Fruit fly (Drosophila melanogaster) whole organism, wandering third instar larva: ENCODE results near the gene TfIIEbeta.
A peak's percentile ranks its signal among the peaks of the same experiment; 100 is the strongest.

Source experiments
- Abd-B ChIP-seq: fragments of >200 bp; optimal IDR thresholded peaks from 2 replicates; lab custom pipeline; 2017; ENCODE audit warnings: missing biosample characterization, missing genetic modification characterization
- CG32264 ChIP-seq: fragments of 200-800 bp; sonication (Bioruptor generic); optimal IDR thresholded peaks from 2 replicates; lab custom pipeline; 2016; ENCODE audit warnings: missing biosample characterization, missing genetic modification characterization
- CG9705 ChIP-seq: fragments of 200-800 bp; sonication (Bioruptor generic); optimal IDR thresholded peaks from 2 replicates; lab custom pipeline; 2018; ENCODE audit warnings: missing biosample characterization, mild to moderate bottlenecking, missing genetic modification characterization
- CrebA ChIP-seq: fragments of 200-800 bp; sonication (Bioruptor generic); optimal IDR thresholded peaks from 2 replicates; lab custom pipeline; 2016; ENCODE audit warnings: missing biosample characterization, mild to moderate bottlenecking, missing genetic modification characterization, borderline replicate concordance
- Dfd ChIP-seq: fragments of >200 bp; optimal IDR thresholded peaks from 2 replicates; lab custom pipeline; 2017; ENCODE audit warnings: missing biosample characterization, missing genetic modification characterization
- Dif ChIP-seq: fragments of 200-275, 200-300 bp; sonication (Bioruptor generic); optimal IDR thresholded peaks from 2 replicates; lab custom pipeline; 2018; ENCODE audit warnings: missing biosample characterization, missing genetic modification characterization; ENCODE audit not compliant: partially characterized antibody
- GATAd ChIP-seq: sonication (Bioruptor generic); optimal IDR thresholded peaks from 2 replicates; lab custom pipeline; 2016; ENCODE audit warnings: missing biosample characterization, missing genetic modification characterization
- HLH106 ChIP-seq: fragments of 200-800 bp; optimal IDR thresholded peaks from 3 replicates; lab custom pipeline; 2019; ENCODE audit warnings: missing biosample characterization, mild to moderate bottlenecking, missing genetic modification characterization, moderate library complexity
- Hnf4 ChIP-seq: fragments of 200-800 bp; sonication (Bioruptor generic); optimal IDR thresholded peaks from 2 replicates; lab custom pipeline; 2016; ENCODE audit warnings: missing biosample characterization, mild to moderate bottlenecking, missing genetic modification characterization
- Hr78 ChIP-seq: fragments of >200 bp; optimal IDR thresholded peaks from 2 replicates; lab custom pipeline; 2017; ENCODE audit warnings: missing biosample characterization, missing genetic modification characterization
- Hr83 ChIP-seq: fragments of 200-300 bp; sonication (Bioruptor generic); optimal IDR thresholded peaks from 2 replicates; lab custom pipeline; 2016; ENCODE audit warnings: missing biosample characterization, mild to moderate bottlenecking, missing genetic modification characterization, moderate library complexity; ENCODE audit not compliant: poor library complexity, severe bottlenecking
- Jra ChIP-seq: sonication (Bioruptor generic); optimal IDR thresholded peaks from 2 replicates; lab custom pipeline; 2016; ENCODE audit warnings: missing biosample characterization, missing genetic modification characterization
- Mio ChIP-seq: sonication (Bioruptor generic); optimal IDR thresholded peaks from 2 replicates; lab custom pipeline; 2016; ENCODE audit warnings: missing biosample characterization, missing genetic modification characterization
- Myc ChIP-seq: fragments of >200 bp; optimal IDR thresholded peaks from 2 replicates; lab custom pipeline; 2017
- N ChIP-seq: fragments of >200 bp; optimal IDR thresholded peaks from 2 replicates; lab custom pipeline; 2018; ENCODE audit warnings: missing biosample characterization, missing external identifiers, missing genetic modification characterization
- OdsH ChIP-seq: fragments of 200-800 bp; sonication (Bioruptor generic); optimal IDR thresholded peaks from 2 replicates; lab custom pipeline; 2016; ENCODE audit warnings: missing biosample characterization, mild to moderate bottlenecking, missing genetic modification characterization
- Rel ChIP-seq, 2 experiments: fragments of 200-800 bp; sonication (Bioruptor generic) in 1 of 2; optimal IDR thresholded peaks; 2 replicates in 1 of 2; 3 replicates in 1 of 2; lab custom pipeline; 2016 to 2019; ENCODE audit warnings: mild to moderate bottlenecking in 2 of 2, missing biosample characterization in 2 of 2, missing genetic modification characterization in 2 of 2, moderate library complexity in 1 of 2
- Sp1 ChIP-seq: fragments of 200-800 bp; sonication (Bioruptor generic); optimal IDR thresholded peaks from 3 replicates; lab custom pipeline; 2019; ENCODE audit warnings: missing biosample characterization, mild to moderate bottlenecking, missing genetic modification characterization, moderate library complexity
- Vsx2 ChIP-seq: fragments of 200-300, 225-300 bp; sonication (Bioruptor generic); optimal IDR thresholded peaks from 2 replicates; lab custom pipeline; 2018; ENCODE audit warnings: missing biosample characterization, missing genetic modification characterization; ENCODE audit not compliant: partially characterized antibody
- brk ChIP-seq: fragments of 200-800 bp; sonication (Bioruptor generic); optimal IDR thresholded peaks from 2 replicates; lab custom pipeline; 2016; ENCODE audit warnings: missing biosample characterization, mild to moderate bottlenecking, missing genetic modification characterization
- dl ChIP-seq, 2 experiments: fragments of 175-275, 200-275 bp in 1 of 2; fragments of 200-275 bp in 1 of 2; sonication (Bioruptor generic); optimal IDR thresholded peaks; lab custom pipeline; 2018; ENCODE audit warnings: mild to moderate bottlenecking in 2 of 2, missing biosample characterization in 2 of 2, missing genetic modification characterization in 2 of 2, moderate library complexity in 2 of 2; ENCODE audit not compliant: partially characterized antibody in 2 of 2, insufficient read depth in 1 of 2
- dmrt93B ChIP-seq: fragments of 200-800 bp; sonication (Bioruptor generic); optimal IDR thresholded peaks from 2 replicates; lab custom pipeline; 2018; ENCODE audit warnings: missing biosample characterization, mild to moderate bottlenecking, missing genetic modification characterization
- dsf ChIP-seq: sonication (Bioruptor generic); optimal IDR thresholded peaks from 2 replicates; lab custom pipeline; 2016; ENCODE audit warnings: missing biosample characterization, missing genetic modification characterization, borderline replicate concordance
- ey ChIP-seq: fragments of 200-800 bp; sonication (Bioruptor generic); optimal IDR thresholded peaks from 2 replicates; lab custom pipeline; 2016; ENCODE audit warnings: missing biosample characterization, missing genetic modification characterization
- foxo ChIP-seq, 2 experiments: fragments of 200-800 bp; sonication (Bioruptor generic); optimal IDR thresholded peaks; 2 replicates in 1 of 2; 3 replicates in 1 of 2; lab custom pipeline; 2016 to 2017; ENCODE audit warnings: missing biosample characterization in 2 of 2, missing genetic modification characterization in 2 of 2
- fru ChIP-seq: fragments of 200-800 bp; sonication (Bioruptor generic); optimal IDR thresholded peaks from 3 replicates; lab custom pipeline; 2016; ENCODE audit warnings: missing biosample characterization, mild to moderate bottlenecking, missing genetic modification characterization
- h ChIP-seq: fragments of 200-800 bp; sonication (Bioruptor generic); optimal IDR thresholded peaks from 3 replicates; lab custom pipeline; 2016; ENCODE audit warnings: missing biosample characterization, mild to moderate bottlenecking, missing genetic modification characterization
- jim ChIP-seq: fragments of 175-275, 200-325 bp; sonication (Bioruptor generic); optimal IDR thresholded peaks from 2 replicates; lab custom pipeline; 2016; ENCODE audit warnings: missing biosample characterization, mild to moderate bottlenecking, missing genetic modification characterization
- lola ChIP-seq: fragments of >200 bp; optimal IDR thresholded peaks from 2 replicates; lab custom pipeline; 2017; ENCODE audit warnings: missing biosample characterization, missing genetic modification characterization
- pan ChIP-seq: fragments of >200 bp; optimal IDR thresholded peaks from 2 replicates; lab custom pipeline; 2017
- psq ChIP-seq: fragments of 200-800 bp; sonication (Bioruptor generic); optimal IDR thresholded peaks from 3 replicates; lab custom pipeline; 2017; ENCODE audit warnings: missing biosample characterization, mild to moderate bottlenecking, missing genetic modification characterization, moderate library complexity
- rgr ChIP-seq: fragments of 200-800 bp; sonication (Bioruptor generic); optimal IDR thresholded peaks from 3 replicates; lab custom pipeline; 2016; ENCODE audit warnings: missing biosample characterization, mild to moderate bottlenecking, missing genetic modification characterization
- sage ChIP-seq: fragments of 200-800 bp; sonication (Bioruptor generic); optimal IDR thresholded peaks from 2 replicates; lab custom pipeline; 2016; ENCODE audit warnings: missing biosample characterization, mild to moderate bottlenecking, missing genetic modification characterization
- sv ChIP-seq: fragments of 200-800 bp; sonication (Bioruptor generic); optimal IDR thresholded peaks from 3 replicates; lab custom pipeline; 2016; ENCODE audit warnings: missing biosample characterization, missing genetic modification characterization
- tai ChIP-seq: sonication (Bioruptor generic); optimal IDR thresholded peaks from 2 replicates; lab custom pipeline; 2016; ENCODE audit warnings: missing biosample characterization, missing genetic modification characterization
- usp ChIP-seq: fragments of >200 bp; optimal IDR thresholded peaks from 2 replicates; lab custom pipeline; 2017; ENCODE audit warnings: missing biosample characterization, missing genetic modification characterization
- woc ChIP-seq: sonication (Bioruptor generic); optimal IDR thresholded peaks from 2 replicates; lab custom pipeline; 2016; ENCODE audit warnings: missing biosample characterization, mild to moderate bottlenecking, missing genetic modification characterization

Gene TfIIEbeta

dm6 chr3L:4286784-4287183 lies at the start of gene TfIIEbeta:
TSS of gene TfIIEbeta (plus strand) at chr3L:4287038.
- TF ChIP-seq rgr (GFP tag; lab: Kevin White, UChicago) (peak; percentile 52), h (GFP tag; lab: Kevin White, UChicago) (peak; percentile 12), Hnf4 (GFP tag; lab: Kevin White, UChicago) (no peak), sv (GFP tag; lab: Kevin White, UChicago) (no peak), Vsx2 (GFP tag; lab: Kevin White, UChicago) (no peak), brk (GFP tag; lab: Kevin White, UChicago) (no peak), psq (GFP tag; lab: Kevin White, UChicago) (no peak), Hr78 (no peak), dmrt93B (GFP tag; lab: Kevin White, UChicago) (no peak), dsf (no peak), Jra (GFP tag; lab: Kevin White, UChicago) (no peak), N (no peak), jim (GFP tag; lab: Kevin White, UChicago) (no peak), Abd-B (GFP tag; lab: Kevin White, UChicago) (no peak), fru (GFP tag; lab: Kevin White, UChicago) (no peak), HLH106 (tag; lab: Kevin White, UChicago) (peak; percentile 16), Sp1 (GFP tag; lab: Kevin White, UChicago) (no peak), OdsH (GFP tag; lab: Kevin White, UChicago) (peak; percentile 5), sage (GFP tag; lab: Kevin White, UChicago) (no peak), Myc (lab: Kevin White, UChicago) (no peak), woc (peak; percentile 35), Dfd (GFP tag; lab: Kevin White, UChicago) (no peak), lola (GFP tag; lab: Kevin White, UChicago) (no peak), CrebA (no peak), dl (GFP tag; optimal IDR thresholded peaks at IDR 0.05; lab: Kevin White, UChicago; ENCODE audit: insufficient read depth in 1 of 2, partially characterized antibody in 2 of 2) (no peak), pan (lab: Kevin White, UChicago) (no peak), Dif (GFP tag; lab: Kevin White, UChicago) (no peak), Hr83 (GFP tag; lab: Kevin White, UChicago) (no peak), usp (GFP tag; lab: Kevin White, UChicago) (no peak)

dm6 chr3L:4238195-4238594 lies 48.6 kb upstream of the TfIIEbeta start:
- TF ChIP-seq Mio (no peak), Dfd (GFP tag; lab: Kevin White, UChicago) (no peak), sv (GFP tag; lab: Kevin White, UChicago) (no peak), sage (GFP tag; lab: Kevin White, UChicago) (no peak), ey (no peak), Abd-B (GFP tag; lab: Kevin White, UChicago) (no peak), Hnf4 (GFP tag; lab: Kevin White, UChicago) (no peak), brk (GFP tag; lab: Kevin White, UChicago) (no peak), dsf (no peak), rgr (GFP tag; lab: Kevin White, UChicago) (no peak), Jra (GFP tag; lab: Kevin White, UChicago) (no peak), Sp1 (GFP tag; lab: Kevin White, UChicago) (no peak), woc (no peak), OdsH (GFP tag; lab: Kevin White, UChicago) (no peak), h (GFP tag; lab: Kevin White, UChicago) (no peak)
- TF ChIP-seq, all 38 proteins: peak for 0

DNA sequence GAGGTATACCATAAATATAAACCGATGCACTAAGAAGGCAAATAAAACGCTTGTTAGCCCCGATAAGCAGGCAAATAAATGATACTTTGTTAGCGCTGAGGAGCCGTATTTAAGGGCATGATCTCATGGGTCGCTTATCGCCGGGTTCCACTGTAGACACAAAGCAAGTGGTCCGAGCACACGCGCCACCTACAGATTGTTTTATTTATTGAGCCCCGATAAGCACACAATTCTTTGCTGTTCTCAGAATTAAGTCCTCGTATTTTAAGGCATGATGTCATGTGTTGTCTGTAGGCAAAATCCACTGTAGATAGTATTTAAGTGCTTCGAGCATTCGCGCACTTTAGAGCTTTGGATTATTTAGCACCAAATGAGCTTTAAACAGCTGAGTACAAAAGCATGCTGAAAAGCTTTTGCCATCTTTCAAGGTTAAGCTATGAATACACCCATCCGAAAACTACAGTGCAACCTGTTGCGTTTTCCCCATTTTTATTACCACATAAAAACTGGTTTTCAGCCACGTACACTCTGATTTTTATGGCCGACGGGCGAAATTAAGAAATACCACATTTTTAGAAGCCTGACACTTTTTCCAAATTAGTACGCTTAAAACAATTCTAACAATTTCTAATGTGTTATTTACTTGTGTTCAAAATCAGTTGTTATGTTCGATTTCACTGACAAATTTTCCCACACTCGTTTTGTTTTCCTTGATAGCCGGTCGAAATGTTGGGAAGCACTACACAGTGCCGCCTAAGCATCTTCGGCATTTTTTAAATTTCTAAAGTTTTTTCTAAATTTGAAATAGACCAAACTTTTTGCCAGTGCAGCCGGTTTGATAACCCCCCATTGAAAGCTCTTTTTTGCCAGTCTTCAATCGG lies 47.2 kb upstream of the TfIIEbeta start, which contains the start of gene Sqor:
Gene Sqor (plus strand): TSS at position 732 of the 881 bp plus-strand sequence.
- TF ChIP-seq lola (GFP tag; lab: Kevin White, UChicago), result no peak
- TF ChIP-seq dmrt93B (GFP tag; lab: Kevin White, UChicago), result peak; percentile 92
- TF ChIP-seq Mio, result peak; percentile 55
- TF ChIP-seq Dfd (GFP tag; lab: Kevin White, UChicago), result no peak
- TF ChIP-seq usp (GFP tag; lab: Kevin White, UChicago), result peak; percentile 44
- peak; percentile 36 for TF ChIP-seq GATAd (GFP tag; lab: Kevin White, UChicago)
- TF ChIP-seq h (GFP tag; lab: Kevin White, UChicago), result peak; percentile 93
- no peak for TF ChIP-seq Vsx2 (GFP tag; lab: Kevin White, UChicago)
- peak; percentile 82 for TF ChIP-seq Hnf4 (GFP tag; lab: Kevin White, UChicago)
- peak; percentile 95 for TF ChIP-seq HLH106 (tag; lab: Kevin White, UChicago)
- TF ChIP-seq sage (GFP tag; lab: Kevin White, UChicago), result peak; percentile 50
- TF ChIP-seq pan (lab: Kevin White, UChicago), result no peak
- TF ChIP-seq CG9705 (GFP tag; lab: Kevin White, UChicago), result peak; percentile 92
- TF ChIP-seq brk (GFP tag; lab: Kevin White, UChicago), result peak; percentile 37
- TF ChIP-seq Rel (GFP tag; optimal IDR thresholded peaks at IDR 0.05; lab: Kevin White, UChicago), result peak; percentile 67
- TF ChIP-seq Rel (tag; optimal IDR thresholded peaks at IDR 0.05; lab: Kevin White, UChicago), result peak; percentile 77
- peak; percentile 96 for TF ChIP-seq woc
- peak; percentile 88 for TF ChIP-seq CG32264 (GFP tag; lab: Kevin White, UChicago)
- TF ChIP-seq sv (GFP tag; lab: Kevin White, UChicago), result peak; percentile 86
- TF ChIP-seq N, result peak; percentile 62
- no peak for TF ChIP-seq Abd-B (GFP tag; lab: Kevin White, UChicago)
- TF ChIP-seq Hr78, result peak; percentile 30
- TF ChIP-seq Jra (GFP tag; lab: Kevin White, UChicago), result peak; percentile 80
- no peak for TF ChIP-seq tai (GFP tag; lab: Kevin White, UChicago)
- peak; percentile 95 for TF ChIP-seq rgr (GFP tag; lab: Kevin White, UChicago)
- TF ChIP-seq foxo (GFP tag; optimal IDR thresholded peaks at IDR 0.05; lab: Kevin White, UChicago), result peak; percentile 64 to 92
- no peak for TF ChIP-seq Dif (GFP tag; lab: Kevin White, UChicago)
- TF ChIP-seq CrebA, result no peak
- peak; percentile 64 for TF ChIP-seq Myc (lab: Kevin White, UChicago)
- TF ChIP-seq dsf, result peak; percentile 68
- peak; percentile 86 for TF ChIP-seq psq (GFP tag; lab: Kevin White, UChicago)
- TF ChIP-seq Hr83 (GFP tag; lab: Kevin White, UChicago), result peak; percentile 17
